Fruit fly (Drosophila melanogaster) whole organism, pupa: ENCODE data around the gene B9d2.

Experiments used
- CG12605 ChIP-seq: fragments of 200-800 bp; sonication (Bioruptor generic); IDR thresholded peaks from 2 replicates; pipeline ENCODE4 v1.3.6; 2022; ENCODE audit warnings: missing biosample characterization, missing genetic modification characterization
- CG17806 ChIP-seq: fragments of 200-800 bp; sonication (Bioruptor generic); optimal IDR thresholded peaks from 2 replicates; lab custom pipeline; 2018; ENCODE audit warnings: missing biosample characterization, mild to moderate bottlenecking, missing genetic modification characterization, moderate library complexity
- CG32121 ChIP-seq: fragments of 200-800 bp; sonication (Bioruptor generic); IDR thresholded peaks from 2 replicates; pipeline ENCODE4 v1.3.6; 2022; ENCODE audit warnings: missing biosample characterization, missing genetic modification characterization
- CG4496 ChIP-seq: fragments of 200-800 bp; sonication (Bioruptor generic); IDR thresholded peaks from 3 replicates; pipeline ENCODE4 v1.3.6; 2022; ENCODE audit warnings: missing biosample characterization, missing genetic modification characterization
- CG8159 ChIP-seq: fragments of 200-800 bp; sonication (Bioruptor generic); optimal IDR thresholded peaks from 3 replicates; lab custom pipeline; 2018; ENCODE audit warnings: missing biosample characterization, mild to moderate bottlenecking, missing genetic modification characterization, moderate library complexity
- CG8301 ChIP-seq: fragments of 200-800 bp; sonication (Bioruptor generic); optimal IDR thresholded peaks from 2 replicates; lab custom pipeline; 2018; ENCODE audit warnings: missing biosample characterization, mild to moderate bottlenecking, missing genetic modification characterization
- CG9948 ChIP-seq: fragments of 200-800 bp; sonication (Bioruptor generic); optimal IDR thresholded peaks from 2 replicates; lab custom pipeline; 2018; ENCODE audit warnings: missing biosample characterization, mild to moderate bottlenecking, missing genetic modification characterization, moderate library complexity
- D1 ChIP-seq: fragments of 200-800 bp; sonication (Bioruptor generic); optimal IDR thresholded peaks from 2 replicates; lab custom pipeline; 2018; ENCODE audit warnings: missing biosample characterization, mild to moderate bottlenecking, missing genetic modification characterization, moderate library complexity
- Pif1B ChIP-seq: fragments of 200-800 bp; sonication (Bioruptor generic); optimal IDR thresholded peaks from 3 replicates; lab custom pipeline; 2016; ENCODE audit warnings: missing biosample characterization, missing genetic modification characterization
- fd96Ca ChIP-seq: fragments of 200-800 bp; sonication (Bioruptor generic); IDR thresholded peaks from 3 replicates; pipeline ENCODE4 v1.3.6; 2022; ENCODE audit warnings: missing biosample characterization, missing genetic modification characterization

DNA sequence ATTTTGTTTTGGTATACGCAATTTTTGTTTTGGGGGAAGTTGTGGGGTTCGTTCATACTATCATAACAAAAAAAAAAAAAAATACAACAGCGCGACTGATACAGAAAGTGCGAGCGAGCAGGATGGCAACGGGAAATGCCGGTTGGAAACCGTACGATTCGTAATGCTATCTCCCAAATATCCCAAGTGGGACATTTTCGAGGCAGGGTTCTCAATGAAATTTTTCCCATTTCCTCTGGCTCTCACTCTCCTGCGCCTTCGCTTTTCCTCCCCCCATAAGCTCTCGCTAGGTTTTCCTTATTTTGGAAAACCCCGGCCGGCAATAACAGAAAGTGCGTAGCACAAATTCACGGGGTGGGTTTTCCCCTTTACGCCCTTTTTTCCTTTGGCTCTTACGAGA lies 38.2 kb downstream of the B9d2 start:
- no peak for TF ChIP-seq CG12605 (GFP tag; lab: Robert Waterston, UW)
- no peak for TF ChIP-seq CG9948
- TF ChIP-seq CG8159, result no peak
- no peak for TF ChIP-seq D1 (tag; lab: Kevin White, UChicago)
- TF ChIP-seq CG8301 (tag; lab: Kevin White, UChicago), result no peak
- no peak for TF ChIP-seq CG4496 (GFP tag; lab: Robert Waterston, UW)
- TF ChIP-seq fd96Ca (GFP tag; lab: Robert Waterston, UW), result no peak
- no peak for TF ChIP-seq CG32121 (GFP tag; lab: Robert Waterston, UW)
- TF ChIP-seq CG17806 (tag; lab: Kevin White, UChicago), result no peak
- TF ChIP-seq Pif1B, result no peak
